Worm (Caenorhabditis elegans) whole organism, young adult: ENCODE data around the gene Y67D8C.7.

Experiments
- F57C9.4 ChIP-seq: sonication (generic microtip); optimal IDR thresholded peaks from 2 replicates; lab custom pipeline; 2017; ENCODE audit warnings: mild to moderate bottlenecking, missing genetic modification characterization, missing compliant biosample characterization
- ets-4 ChIP-seq: fragments of 200-800 bp; sonication (Bioruptor generic); optimal IDR thresholded peaks from 2 replicates; lab custom pipeline; 2018; ENCODE audit warnings: mild to moderate bottlenecking, missing genetic modification characterization, missing compliant biosample characterization
- tlf-1 ChIP-seq: fragments of 200-800 bp; sonication (Bioruptor generic); optimal IDR thresholded peaks from 2 replicates; lab custom pipeline; 2018; ENCODE audit warnings: mild to moderate bottlenecking, missing genetic modification characterization, missing compliant biosample characterization

DNA sequence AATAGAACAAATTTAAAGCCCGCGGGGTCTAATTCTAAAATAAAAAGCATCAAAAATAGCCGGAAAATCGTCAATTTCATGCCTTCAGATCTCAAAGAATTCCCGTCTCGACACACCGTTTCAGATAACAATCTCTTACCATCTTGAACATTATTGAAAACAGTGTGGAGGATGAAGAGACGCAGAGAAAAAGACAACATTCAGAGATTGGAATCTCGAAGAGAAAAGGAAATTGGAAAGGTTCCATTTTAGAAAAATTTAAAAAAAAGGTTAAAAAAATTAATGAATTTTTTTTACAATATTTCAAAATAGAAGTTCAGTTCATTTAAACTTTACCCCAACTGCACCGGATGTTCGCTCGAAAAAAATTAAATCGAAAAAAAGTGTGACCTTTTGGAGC is 30.3 kb upstream of the Y67D8C.7 start:
- TF ChIP-seq tlf-1 (GFP tag; lab: Kevin White, UChicago) = no peak
- no peak for TF ChIP-seq ets-4 (GFP tag; lab: Kevin White, UChicago)
- no peak for TF ChIP-seq F57C9.4 (tag; lab: Kevin White, UChicago)
